Worm (Caenorhabditis elegans) whole organism, L2 larva: ENCODE measurements around the gene nhr-87.
A peak's percentile ranks its signal among the peaks of the same experiment; 100 is the strongest.

Experiments used
- C34F6.9 ChIP-seq: fragments of 150-350 bp; optimal IDR thresholded peaks from 2 replicates; lab custom pipeline; 2014; ENCODE audit warnings: missing biosample characterization, missing genetic modification characterization
- F13H6.1 ChIP-seq: sonication (generic microtip); optimal IDR thresholded peaks from 2 replicates; lab custom pipeline; 2016; ENCODE audit warnings: missing genetic modification characterization, missing compliant biosample characterization
- R02D3.7 ChIP-seq: fragments of 150-350 bp; optimal IDR thresholded peaks from 2 replicates; lab custom pipeline; 2014; ENCODE audit warnings: missing biosample characterization, missing genetic modification characterization
- Y55F3AM.14 ChIP-seq: fragments of 200-800 bp; sonication (Bioruptor generic); optimal IDR thresholded peaks from 2 replicates; lab custom pipeline; 2018; ENCODE audit warnings: mild to moderate bottlenecking, missing genetic modification characterization, missing compliant biosample characterization
- ZK546.5 ChIP-seq: sonication (generic microtip); optimal IDR thresholded peaks from 2 replicates; lab custom pipeline; 2017; ENCODE audit warnings: missing biosample characterization, missing genetic modification characterization
- alr-1 ChIP-seq: fragments of 150-350 bp; optimal IDR thresholded peaks from 2 replicates; lab custom pipeline; 2014; ENCODE audit warnings: missing biosample characterization, missing genetic modification characterization
- aly-2 ChIP-seq: fragments of 150-350 bp; optimal IDR thresholded peaks from 2 replicates; lab custom pipeline; 2014; ENCODE audit warnings: missing biosample characterization, missing genetic modification characterization
- ama-1 ChIP-seq: fragments of 150-350 bp; optimal IDR thresholded peaks from 2 replicates; lab custom pipeline; 2018; ENCODE audit warnings: inconsistent platforms
- blmp-1 ChIP-seq: sonication (generic microtip); optimal IDR thresholded peaks from 2 replicates; lab custom pipeline; 2017; ENCODE audit warnings: missing genetic modification characterization, mild to moderate bottlenecking, missing compliant biosample characterization, antibody characterized with exemption, moderate library complexity; ENCODE audit not compliant: insufficient read depth
- ceh-16 ChIP-seq: fragments of 150-350 bp; optimal IDR thresholded peaks from 2 replicates; lab custom pipeline; 2014; ENCODE audit warnings: missing biosample characterization, missing genetic modification characterization
- ceh-82 ChIP-seq: fragments of 150-350 bp; optimal IDR thresholded peaks from 2 replicates; lab custom pipeline; 2014; ENCODE audit warnings: missing biosample characterization, missing genetic modification characterization
- crh-2 ChIP-seq: sonication (generic microtip); optimal IDR thresholded peaks from 2 replicates; lab custom pipeline; 2017; ENCODE audit warnings: missing biosample characterization, missing genetic modification characterization
- dmd-4 ChIP-seq: sonication (generic microtip); optimal IDR thresholded peaks from 2 replicates; lab custom pipeline; 2017; ENCODE audit warnings: missing biosample characterization, missing genetic modification characterization
- egl-27 ChIP-seq: sonication (generic microtip); optimal IDR thresholded peaks from 3 replicates; lab custom pipeline; 2017; ENCODE audit warnings: missing biosample characterization, missing genetic modification reagents, missing genetic modification characterization
- elt-1 ChIP-seq: fragments of 150-350 bp; optimal IDR thresholded peaks from 2 replicates; lab custom pipeline; 2014; ENCODE audit warnings: missing biosample characterization, missing genetic modification characterization
- elt-3 ChIP-seq: sonication (generic microtip); optimal IDR thresholded peaks from 2 replicates; lab custom pipeline; 2017; ENCODE audit warnings: missing biosample characterization, missing genetic modification characterization
- fos-1 ChIP-seq: fragments of 150-350 bp; optimal IDR thresholded peaks from 2 replicates; lab custom pipeline; 2014; ENCODE audit warnings: missing biosample characterization, missing genetic modification characterization
- gmeb-1 ChIP-seq: fragments of 150-350 bp; optimal IDR thresholded peaks from 2 replicates; lab custom pipeline; 2014; ENCODE audit warnings: missing biosample characterization, missing genetic modification characterization
- lin-11 ChIP-seq: fragments of 150-350 bp; sonication (generic microtip); optimal IDR thresholded peaks from 2 replicates; lab custom pipeline; 2014; ENCODE audit warnings: missing biosample characterization, missing genetic modification characterization, inconsistent platforms, mixed read lengths
- lin-13 ChIP-seq: fragments of 150-350 bp; optimal IDR thresholded peaks from 2 replicates; lab custom pipeline; 2014; ENCODE audit warnings: missing biosample characterization, missing genetic modification reagents, missing genetic modification characterization
- lin-39 ChIP-seq: fragments of 150-350 bp; optimal IDR thresholded peaks from 2 replicates; lab custom pipeline; 2014; ENCODE audit warnings: missing biosample characterization, missing genetic modification reagents, missing genetic modification characterization
- lsy-2 ChIP-seq, 2 experiments: fragments of 150-350 bp in 1 of 2; sonication (generic microtip) in 1 of 2; optimal IDR thresholded peaks; 2 replicates each; lab custom pipeline; 2014 to 2017; ENCODE audit warnings: missing biosample characterization in 2 of 2, missing genetic modification characterization in 2 of 2
- mab-5 ChIP-seq: fragments of 150-350 bp; optimal IDR thresholded peaks from 2 replicates; lab custom pipeline; 2014; ENCODE audit warnings: missing biosample characterization, missing genetic modification characterization
- mdl-1 ChIP-seq, 2 experiments: fragments of 150-350 bp in 1 of 2; sonication (generic microtip) in 1 of 2; optimal IDR thresholded peaks; 2 replicates each; lab custom pipeline; 2017; ENCODE audit warnings: missing biosample characterization in 2 of 2, missing genetic modification characterization in 2 of 2
- nhr-10 ChIP-seq: sonication (generic microtip); optimal IDR thresholded peaks from 2 replicates; lab custom pipeline; 2017; ENCODE audit warnings: missing biosample characterization, missing genetic modification characterization
- nhr-11 ChIP-seq: fragments of 150-350 bp; optimal IDR thresholded peaks from 2 replicates; lab custom pipeline; 2014; ENCODE audit warnings: missing biosample characterization, missing genetic modification characterization
- nhr-129 ChIP-seq: fragments of 150-350 bp; optimal IDR thresholded peaks from 2 replicates; lab custom pipeline; 2014; ENCODE audit warnings: missing biosample characterization, missing genetic modification characterization
- nhr-21 ChIP-seq: fragments of 150-350 bp; optimal IDR thresholded peaks from 2 replicates; lab custom pipeline; 2014; ENCODE audit warnings: missing biosample characterization, missing genetic modification characterization
- nhr-23 ChIP-seq: fragments of 150-350 bp; optimal IDR thresholded peaks from 2 replicates; lab custom pipeline; 2014; ENCODE audit warnings: missing biosample characterization, missing genetic modification reagents, missing genetic modification characterization
- nhr-237 ChIP-seq: fragments of 150-350 bp; optimal IDR thresholded peaks from 2 replicates; lab custom pipeline; 2014; ENCODE audit warnings: missing biosample characterization, missing genetic modification characterization
- nhr-25 ChIP-seq: fragments of 150-350 bp; sonication (generic microtip); optimal IDR thresholded peaks from 3 replicates; lab custom pipeline; 2014; ENCODE audit warnings: missing biosample characterization, missing genetic modification characterization
- nhr-6 ChIP-seq: fragments of 150-350 bp; optimal IDR thresholded peaks from 2 replicates; lab custom pipeline; 2014; ENCODE audit warnings: missing biosample characterization, missing genetic modification characterization
- nhr-77 ChIP-seq: fragments of 150-350 bp; optimal IDR thresholded peaks from 2 replicates; lab custom pipeline; 2014; ENCODE audit warnings: missing biosample characterization, missing genetic modification characterization
- peb-1 ChIP-seq: fragments of 150-350 bp; optimal IDR thresholded peaks from 2 replicates; lab custom pipeline; 2014; ENCODE audit warnings: missing biosample characterization, missing genetic modification characterization
- sem-4 ChIP-seq: fragments of 150-350 bp; optimal IDR thresholded peaks from 2 replicates; lab custom pipeline; 2014; ENCODE audit warnings: missing biosample characterization, missing genetic modification reagents, missing genetic modification characterization
- skn-1 ChIP-seq: sonication (generic microtip); optimal IDR thresholded peaks from 2 replicates; lab custom pipeline; 2017; ENCODE audit warnings: missing biosample characterization, missing genetic modification characterization
- sma-3 ChIP-seq: sonication (generic microtip); optimal IDR thresholded peaks from 2 replicates; lab custom pipeline; 2016; ENCODE audit warnings: missing genetic modification reagents, missing genetic modification characterization, missing compliant biosample characterization
- sma-9 ChIP-seq, 2 experiments: fragments of 150-350 bp in 1 of 2; sonication (generic microtip) in 1 of 2; optimal IDR thresholded peaks; 2 replicates each; lab custom pipeline; 2014 to 2016; ENCODE audit warnings: missing genetic modification characterization in 2 of 2, mild to moderate bottlenecking in 1 of 2, missing biosample characterization in 1 of 2, missing compliant biosample characterization in 1 of 2, missing genetic modification reagents in 1 of 2, moderate library complexity in 1 of 2
- snpc-4 ChIP-seq: fragments of 150-350 bp; optimal IDR thresholded peaks from 2 replicates; lab custom pipeline; 2014; ENCODE audit warnings: missing biosample characterization, missing genetic modification characterization
- unc-39 ChIP-seq: fragments of 150-350 bp; optimal IDR thresholded peaks from 2 replicates; lab custom pipeline; 2014; ENCODE audit warnings: missing biosample characterization, missing genetic modification characterization
- unc-55 ChIP-seq: fragments of 150-350 bp; sonication (generic microtip); optimal IDR thresholded peaks from 3 replicates; lab custom pipeline; 2014; ENCODE audit warnings: missing biosample characterization, missing genetic modification reagents, missing genetic modification characterization
- unc-62 ChIP-seq: fragments of 150-350 bp; optimal IDR thresholded peaks from 2 replicates; lab custom pipeline; 2014; ENCODE audit warnings: missing biosample characterization, missing genetic modification reagents, missing genetic modification characterization
- zag-1 ChIP-seq: fragments of 150-350 bp; optimal IDR thresholded peaks from 2 replicates; lab custom pipeline; 2014; ENCODE audit warnings: missing biosample characterization, missing genetic modification characterization
- ztf-1 ChIP-seq: fragments of 200-800 bp; sonication (Bioruptor generic); conservative IDR thresholded peaks from 2 replicates; pipeline ENCODE4 v1.3.6; 2022; ENCODE audit warnings: missing genetic modification characterization, missing compliant biosample characterization
- ztf-11 ChIP-seq: sonication (generic microtip); optimal IDR thresholded peaks from 2 replicates; lab custom pipeline; 2017; ENCODE audit warnings: missing biosample characterization, missing genetic modification characterization
- ztf-4 ChIP-seq: fragments of 150-350 bp; optimal IDR thresholded peaks from 2 replicates; lab custom pipeline; 2014; ENCODE audit warnings: missing biosample characterization, missing genetic modification characterization

The nhr-87 gene

DNA sequence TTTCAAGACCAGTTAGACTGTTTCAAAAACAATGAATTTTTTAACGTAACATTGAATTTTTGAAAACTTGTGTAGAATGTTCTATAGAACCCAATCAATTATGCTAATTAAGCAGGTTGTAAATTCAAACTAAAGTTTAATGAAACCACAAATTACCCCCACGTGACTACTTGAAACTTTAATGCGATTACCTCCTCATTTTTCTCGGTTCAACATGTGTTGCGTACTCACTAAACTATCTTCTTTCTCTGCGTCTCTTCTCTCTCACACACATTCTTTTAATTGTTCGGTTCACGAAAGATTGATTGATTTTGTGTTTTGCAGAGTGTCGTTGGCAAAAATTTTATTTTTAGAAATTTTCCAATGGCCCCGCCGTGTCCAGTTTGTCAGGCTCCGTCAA lies at the start of gene nhr-87:
Gene nhr-87, plus strand, starts transcription at position 318 of the 400 bp plus-strand sequence.
- TF ChIP-seq nhr-23 (no peak), elt-1 (tag; lab: Kevin White, UChicago) (no peak), mab-5 (tag; lab: Kevin White, UChicago) (peak; percentile 29), unc-39 (no peak), unc-62 (GFP tag; lab: Kevin White, UChicago) (no peak), skn-1 (tag; lab: Kevin White, UChicago) (no peak), lsy-2 (tag; optimal IDR thresholded peaks at IDR 0.05; lab: Kevin White, UChicago) (peak in 1 of 2 experiments; percentile 50), ceh-82 (no peak), mdl-1 (tag; optimal IDR thresholded peaks at IDR 0.05; lab: Kevin White, UChicago) (no peak), sma-3 (GFP tag; lab: Kevin White, UChicago) (no peak), sma-9 (GFP tag; optimal IDR thresholded peaks at IDR 0.05; lab: Kevin White, UChicago) (peak; percentile 86), sma-9 (tag; optimal IDR thresholded peaks at IDR 0.05; lab: Kevin White, UChicago) (no peak), nhr-21 (tag; lab: Kevin White, UChicago) (no peak), gmeb-1 (tag; lab: Kevin White, UChicago) (peak; percentile 29), ztf-4 (no peak), ZK546.5 (tag; lab: Kevin White, UChicago) (no peak), crh-2 (tag; lab: Kevin White, UChicago) (peak; percentile 47), sem-4 (tag; lab: Kevin White, UChicago) (peak; percentile 51), F13H6.1 (tag; lab: Kevin White, UChicago) (peak; percentile 31), nhr-6 (tag; lab: Kevin White, UChicago) (peak; percentile 22), C34F6.9 (tag; lab: Kevin White, UChicago) (peak; percentile 69), nhr-129 (tag; lab: Kevin White, UChicago) (peak; percentile 18), nhr-25 (tag; lab: Kevin White, UChicago) (peak; percentile 78), elt-3 (tag; lab: Kevin White, UChicago) (no peak)

DNA sequence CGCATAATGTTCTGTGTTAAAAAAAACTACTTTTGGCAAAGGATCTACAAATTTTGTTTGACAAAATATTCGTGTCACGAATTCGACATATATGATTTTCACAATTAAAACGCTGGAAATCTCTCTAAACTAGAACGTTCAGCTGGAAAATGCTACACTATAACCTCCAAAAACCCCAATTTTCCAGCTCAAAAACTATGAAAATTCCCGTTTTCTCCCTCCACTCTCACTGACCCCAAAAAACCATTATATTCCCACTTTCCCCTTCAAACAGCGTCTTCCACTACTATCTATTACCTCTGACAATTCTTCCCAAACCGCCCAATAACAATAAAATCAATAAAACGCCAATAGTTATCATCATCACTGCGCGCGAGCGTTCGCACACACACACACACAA lies 47.1 kb upstream of the nhr-87 start, which contains the start of gene Y41D4B.14:
Gene Y41D4B.14, plus strand, starts transcription at position 301 of the 400 bp plus-strand sequence.
- TF ChIP-seq sma-3 (GFP tag; lab: Kevin White, UChicago) = no peak
- no peak for TF ChIP-seq zag-1 (tag; lab: Kevin White, UChicago)
- TF ChIP-seq lin-11 (tag; lab: Kevin White, UChicago) = no peak
- no peak for TF ChIP-seq nhr-10 (tag; lab: Kevin White, UChicago)
- no peak for TF ChIP-seq ceh-82
- no peak for TF ChIP-seq nhr-237 (tag; lab: Kevin White, UChicago)
- no peak for TF ChIP-seq C34F6.9 (tag; lab: Kevin White, UChicago)
- no peak for TF ChIP-seq skn-1 (tag; lab: Kevin White, UChicago)
- no peak for TF ChIP-seq dmd-4 (tag; lab: Kevin White, UChicago)
- no peak for TF ChIP-seq lsy-2 (tag; optimal IDR thresholded peaks at IDR 0.05; lab: Kevin White, UChicago)
- TF ChIP-seq lin-39 (tag; lab: Kevin White, UChicago) = no peak
- TF ChIP-seq ceh-16 (tag; lab: Kevin White, UChicago) = no peak
- no peak for TF ChIP-seq ZK546.5 (tag; lab: Kevin White, UChicago)
- no peak for TF ChIP-seq nhr-23
- TF ChIP-seq R02D3.7 = no peak

DNA sequence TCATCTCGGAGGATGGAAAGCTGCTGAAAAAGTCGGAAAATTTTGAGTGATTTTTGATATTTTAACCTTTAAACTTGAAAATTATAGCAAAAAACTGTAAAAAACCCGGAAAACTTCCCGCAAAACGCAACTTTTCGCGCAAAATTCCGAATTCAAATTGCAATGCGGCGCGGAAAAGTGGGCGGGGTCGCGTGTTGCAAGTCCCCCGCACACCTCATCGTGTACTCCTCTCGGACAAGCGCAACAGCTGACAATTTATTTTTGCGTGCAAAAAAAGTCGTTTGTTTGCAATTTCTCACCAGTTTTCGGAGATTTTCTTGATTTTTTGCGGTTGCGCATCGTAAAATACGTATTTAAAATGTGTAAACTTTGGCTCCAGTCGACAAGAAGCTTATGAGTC lies 28.0 kb upstream of the nhr-87 start, which contains the start of gene npp-8:
Gene npp-8, minus strand, starts transcription at position 23 of the 400 bp plus-strand sequence.
- peak; percentile 32 for TF ChIP-seq nhr-77 (tag; lab: Kevin White, UChicago)
- peak; percentile 59 for TF ChIP-seq fos-1 (tag; lab: Kevin White, UChicago)
- TF ChIP-seq nhr-129 (tag; lab: Kevin White, UChicago) = peak; percentile 78
- peak; percentile 94 for TF ChIP-seq lin-13
- no peak for TF ChIP-seq nhr-10 (tag; lab: Kevin White, UChicago)
- TF ChIP-seq snpc-4 = peak; percentile 48
- peak; percentile 95 for TF ChIP-seq unc-55 (GFP tag; lab: Kevin White, UChicago)
- peak; percentile 89 for TF ChIP-seq mab-5 (tag; lab: Kevin White, UChicago)
- peak; percentile 6 for TF ChIP-seq skn-1 (tag; lab: Kevin White, UChicago)
- no peak for TF ChIP-seq ztf-1
- no peak for TF ChIP-seq aly-2 (tag; lab: Kevin White, UChicago)
- TF ChIP-seq nhr-11 (tag; lab: Kevin White, UChicago) = no peak
- no peak for TF ChIP-seq elt-3 (tag; lab: Kevin White, UChicago)
- no peak for TF ChIP-seq alr-1
- TF ChIP-seq blmp-1 (tag; lab: Kevin White, UChicago) = peak; percentile 14
- no peak for TF ChIP-seq dmd-4 (tag; lab: Kevin White, UChicago)
- no peak for TF ChIP-seq nhr-237 (tag; lab: Kevin White, UChicago)
- no peak for TF ChIP-seq sma-9 (GFP tag; optimal IDR thresholded peaks at IDR 0.05; lab: Kevin White, UChicago)
- TF ChIP-seq sma-9 (tag; optimal IDR thresholded peaks at IDR 0.05; lab: Kevin White, UChicago) = no peak
- TF ChIP-seq ZK546.5 (tag; lab: Kevin White, UChicago) = no peak
- peak; percentile 86 for TF ChIP-seq lin-11 (tag; lab: Kevin White, UChicago)
- peak; percentile 34 for TF ChIP-seq ztf-11
- no peak for TF ChIP-seq ama-1
- no peak for TF ChIP-seq unc-39
- no peak for TF ChIP-seq lin-39 (tag; lab: Kevin White, UChicago)
- TF ChIP-seq egl-27 (tag; lab: Kevin White, UChicago) = peak; percentile 23
- peak; percentile 38 for TF ChIP-seq Y55F3AM.14 (GFP tag; lab: Kevin White, UChicago)
- TF ChIP-seq R02D3.7 = no peak
- peak; percentile 44 for TF ChIP-seq ceh-82
- TF ChIP-seq F13H6.1 (tag; lab: Kevin White, UChicago) = peak; percentile 93
- TF ChIP-seq crh-2 (tag; lab: Kevin White, UChicago) = peak; percentile 80
- no peak for TF ChIP-seq peb-1 (tag; lab: Kevin White, UChicago)
- no peak for TF ChIP-seq nhr-23
- TF ChIP-seq sma-3 (GFP tag; lab: Kevin White, UChicago) = peak; percentile 90
- no peak for TF ChIP-seq ceh-16 (tag; lab: Kevin White, UChicago)
